Worm (Caenorhabditis elegans) whole organism, young adult: ENCODE measurements around the gene ZK402.2.

ENCODE experiments used
- B0261.1 ChIP-seq: sonication (generic microtip); optimal IDR thresholded peaks from 2 replicates; lab custom pipeline; 2016; ENCODE audit warnings: mild to moderate bottlenecking, missing genetic modification characterization, moderate library complexity, missing compliant biosample characterization
- B0336.3 ChIP-seq: fragments of 200-800 bp; sonication (Bioruptor generic); IDR thresholded peaks from 2 replicates; pipeline ENCODE4 v1.3.6; 2022; ENCODE audit warnings: missing genetic modification characterization, missing compliant biosample characterization
- F10E7.11 ChIP-seq: sonication (generic microtip); optimal IDR thresholded peaks from 2 replicates; lab custom pipeline; 2017; ENCODE audit warnings: mild to moderate bottlenecking, missing genetic modification characterization, moderate library complexity, missing compliant biosample characterization
- F22D6.2 ChIP-seq: sonication (generic microtip); optimal IDR thresholded peaks from 2 replicates; lab custom pipeline; 2016; ENCODE audit warnings: mild to moderate bottlenecking, missing genetic modification characterization, missing compliant biosample characterization
- F33H1.4 ChIP-seq: fragments of 200-800 bp; sonication (Bioruptor generic); IDR thresholded peaks from 2 replicates; pipeline ENCODE4 v1.3.6; 2022; ENCODE audit warnings: missing genetic modification reagents, missing genetic modification characterization, missing compliant biosample characterization
- F37B4.10 ChIP-seq: fragments of 200-800 bp; sonication (Bioruptor generic); IDR thresholded peaks from 2 replicates; pipeline ENCODE4 v1.3.6; 2022; ENCODE audit warnings: missing genetic modification characterization, missing compliant biosample characterization
- F39B2.1 ChIP-seq: fragments of 200-800 bp; sonication (Bioruptor generic); IDR thresholded peaks from 2 replicates; pipeline ENCODE4 v1.3.6; 2022; ENCODE audit warnings: missing genetic modification reagents, missing genetic modification characterization, missing compliant biosample characterization
- F57A8.1 ChIP-seq: fragments of 200-800 bp; sonication (Bioruptor generic); optimal IDR thresholded peaks from 2 replicates; lab custom pipeline; 2018; ENCODE audit warnings: mild to moderate bottlenecking, missing genetic modification characterization, moderate library complexity, missing compliant biosample characterization
- K11D2.4 ChIP-seq: fragments of 200-800 bp; sonication (Bioruptor generic); IDR thresholded peaks from 2 replicates; pipeline ENCODE4 v1.3.6; 2022; ENCODE audit warnings: missing genetic modification reagents, missing genetic modification characterization, missing compliant biosample characterization
- K12H6.12 ChIP-seq: fragments of 200-800 bp; sonication (Bioruptor generic); optimal IDR thresholded peaks from 2 replicates; lab custom pipeline; 2018; ENCODE audit warnings: mild to moderate bottlenecking, missing genetic modification characterization, missing compliant biosample characterization
- T07F8.4 ChIP-seq: sonication (generic microtip); optimal IDR thresholded peaks from 2 replicates; lab custom pipeline; 2016; ENCODE audit warnings: mild to moderate bottlenecking, missing genetic modification characterization, moderate library complexity, missing compliant biosample characterization
- T26A5.8 ChIP-seq: sonication (generic microtip); optimal IDR thresholded peaks from 2 replicates; lab custom pipeline; 2016; ENCODE audit warnings: missing genetic modification characterization, missing compliant biosample characterization
- Y53G8AR.9 ChIP-seq: fragments of 200-800 bp; sonication (Bioruptor generic); conservative IDR thresholded peaks from 2 replicates; pipeline ENCODE4 v1.3.6; 2022; ENCODE audit warnings: missing genetic modification reagents, missing genetic modification characterization, missing compliant biosample characterization
- athp-1 ChIP-seq: sonication (generic microtip); optimal IDR thresholded peaks from 2 replicates; lab custom pipeline; 2017; ENCODE audit warnings: mild to moderate bottlenecking, missing genetic modification characterization, missing compliant biosample characterization
- ceh-27 ChIP-seq: fragments of 200-800 bp; sonication (Bioruptor generic); optimal IDR thresholded peaks from 2 replicates; lab custom pipeline; 2018; ENCODE audit warnings: mild to moderate bottlenecking, missing genetic modification characterization, moderate library complexity, missing compliant biosample characterization
- dox-1 ChIP-seq: fragments of 200-800 bp; sonication (Bioruptor generic); IDR thresholded peaks from 2 replicates; pipeline ENCODE4 v1.3.6; 2022; ENCODE audit warnings: missing genetic modification reagents, missing genetic modification characterization, missing compliant biosample characterization
- egl-44 ChIP-seq: fragments of 200-800 bp; sonication (Bioruptor generic); IDR thresholded peaks from 2 replicates; pipeline ENCODE4 v1.3.6; 2022; ENCODE audit warnings: missing genetic modification reagents, missing genetic modification characterization, missing compliant biosample characterization
- egrh-3 ChIP-seq: fragments of 200-800 bp; sonication (Bioruptor generic); IDR thresholded peaks from 2 replicates; pipeline ENCODE4 v1.3.6; 2022; ENCODE audit warnings: missing genetic modification reagents, missing genetic modification characterization, missing compliant biosample characterization
- ets-4 ChIP-seq: fragments of 200-800 bp; sonication (Bioruptor generic); optimal IDR thresholded peaks from 2 replicates; lab custom pipeline; 2018; ENCODE audit warnings: mild to moderate bottlenecking, missing genetic modification characterization, missing compliant biosample characterization
- gei-17 ChIP-seq: fragments of 200-800 bp; sonication (Bioruptor generic); optimal IDR thresholded peaks from 2 replicates; lab custom pipeline; 2018; ENCODE audit warnings: mild to moderate bottlenecking, missing genetic modification characterization, missing compliant biosample characterization
- him-1 ChIP-seq: sonication (generic microtip); optimal IDR thresholded peaks from 2 replicates; lab custom pipeline; 2016; ENCODE audit warnings: missing genotype, missing genetic modification reagents, missing genetic modification characterization, missing compliant biosample characterization
- hlh-12 ChIP-seq: sonication (generic microtip); optimal IDR thresholded peaks from 2 replicates; lab custom pipeline; 2016; ENCODE audit warnings: missing genetic modification characterization, missing compliant biosample characterization
- hmg-20 ChIP-seq: fragments of 200-800 bp; sonication (Bioruptor generic); IDR thresholded peaks from 2 replicates; pipeline ENCODE4 v1.3.6; 2022; ENCODE audit warnings: missing genetic modification reagents, missing genetic modification characterization, missing compliant biosample characterization
- hsf-1 ChIP-seq: fragments of 200-800 bp; sonication (Bioruptor generic); IDR thresholded peaks from 2 replicates; pipeline ENCODE4 v1.3.6; 2022; ENCODE audit warnings: missing genetic modification reagents, missing genetic modification characterization, missing compliant biosample characterization
- lag-1 ChIP-seq: fragments of 200-800 bp; sonication (Bioruptor generic); IDR thresholded peaks from 2 replicates; pipeline ENCODE4 v1.3.6; 2022; ENCODE audit warnings: missing genetic modification reagents, missing genetic modification characterization, missing compliant biosample characterization
- let-607 ChIP-seq, 2 experiments: fragments of 200-800 bp in 1 of 2; sonication (Bioruptor generic) in 1 of 2; sonication (generic microtip) in 1 of 2; optimal IDR thresholded peaks; 2 replicates each; lab custom pipeline; 2016 to 2018; ENCODE audit warnings: mild to moderate bottlenecking in 2 of 2, missing compliant biosample characterization in 2 of 2, missing genetic modification characterization in 2 of 2, moderate library complexity in 2 of 2, missing genotype in 1 of 2
- lin-35 ChIP-seq, 3 experiments: fragments of 150-350 bp in 2 of 3; sonication (generic microtip) in 1 of 3; optimal IDR thresholded peaks; 2 replicates each; lab custom pipeline; 2014 to 2018; ENCODE audit warnings: missing biosample characterization in 3 of 3, missing genetic modification characterization in 3 of 3, missing genetic modification reagents in 3 of 3
- lin-54 ChIP-seq: fragments of 200-800 bp; sonication (Bioruptor generic); optimal IDR thresholded peaks from 2 replicates; lab custom pipeline; 2018; ENCODE audit warnings: mild to moderate bottlenecking, missing genetic modification characterization, missing compliant biosample characterization
- madf-10 ChIP-seq: sonication (generic microtip); optimal IDR thresholded peaks from 2 replicates; lab custom pipeline; 2016; ENCODE audit warnings: mild to moderate bottlenecking, missing genetic modification characterization, missing compliant biosample characterization
- madf-3 ChIP-seq: fragments of 200-800 bp; sonication (Bioruptor generic); IDR thresholded peaks from 2 replicates; pipeline ENCODE4 v1.3.6; 2022; ENCODE audit warnings: missing genetic modification reagents, missing genetic modification characterization, missing compliant biosample characterization
- madf-6 ChIP-seq: fragments of 200-800 bp; sonication (Bioruptor generic); IDR thresholded peaks from 2 replicates; pipeline ENCODE4 v1.3.6; 2022; ENCODE audit warnings: missing genetic modification reagents, missing genetic modification characterization, missing compliant biosample characterization
- madf-8 ChIP-seq: fragments of 200-800 bp; sonication (Bioruptor generic); conservative IDR thresholded peaks from 2 replicates; pipeline ENCODE4 v1.3.6; 2022; ENCODE audit warnings: missing genetic modification reagents, missing genetic modification characterization, missing compliant biosample characterization
- nfyb-1 ChIP-seq: fragments of 200-800 bp; sonication (Bioruptor generic); IDR thresholded peaks from 2 replicates; pipeline ENCODE4 v1.3.6; 2022; ENCODE audit warnings: missing genetic modification reagents, missing genetic modification characterization, missing compliant biosample characterization
- nhr-179 ChIP-seq: sonication (generic microtip); optimal IDR thresholded peaks from 2 replicates; lab custom pipeline; 2016; ENCODE audit warnings: mild to moderate bottlenecking, missing genetic modification characterization, missing compliant biosample characterization
- nhr-80 ChIP-seq: sonication (generic microtip); optimal IDR thresholded peaks from 2 replicates; lab custom pipeline; 2016; ENCODE audit warnings: missing genetic modification characterization, missing compliant biosample characterization
- nhr-90 ChIP-seq: sonication (generic microtip); optimal IDR thresholded peaks from 2 replicates; lab custom pipeline; 2016; ENCODE audit warnings: missing genotype, mild to moderate bottlenecking, missing genetic modification characterization, missing compliant biosample characterization
- rcor-1 ChIP-seq: fragments of 200-800 bp; sonication (Bioruptor generic); IDR thresholded peaks from 2 replicates; pipeline ENCODE4 v1.3.6; 2022; ENCODE audit warnings: missing genetic modification reagents, missing genetic modification characterization, missing compliant biosample characterization
- rec-8 ChIP-seq, 2 experiments: sonication (generic microtip); optimal IDR thresholded peaks; 2 replicates each; lab custom pipeline; 2016; ENCODE audit warnings: mild to moderate bottlenecking in 2 of 2, missing genetic modification characterization in 2 of 2, missing genetic modification reagents in 2 of 2, missing genotype in 2 of 2, missing biosample characterization in 1 of 2, missing compliant biosample characterization in 1 of 2, moderate library complexity in 1 of 2
- repo-1 ChIP-seq: sonication (generic microtip); optimal IDR thresholded peaks from 2 replicates; lab custom pipeline; 2017; ENCODE audit warnings: mild to moderate bottlenecking, missing genetic modification characterization, missing compliant biosample characterization
- snpc-3.4 ChIP-seq: sonication (generic microtip); optimal IDR thresholded peaks from 2 replicates; lab custom pipeline; 2017; ENCODE audit warnings: missing genetic modification characterization, mild to moderate bottlenecking, missing compliant biosample characterization, antibody characterized with exemption, moderate library complexity, missing genotype, missing genetic modification reagents
- snpc-4 ChIP-seq, 5 experiments: fragments of 150-350 bp in 1 of 5; sonication (generic microtip) in 4 of 5; optimal IDR thresholded peaks; 2 replicates each; lab custom pipeline; 2014 to 2018; ENCODE audit warnings: missing genetic modification characterization in 5 of 5, missing biosample characterization in 3 of 5, antibody characterized with exemption in 2 of 5, mild to moderate bottlenecking in 2 of 5, missing compliant biosample characterization in 2 of 5, missing genotype in 2 of 5, moderate library complexity in 2 of 5, missing genetic modification reagents in 1 of 5
- somi-1 ChIP-seq: fragments of 200-800 bp; sonication (Bioruptor generic); optimal IDR thresholded peaks from 2 replicates; lab custom pipeline; 2018; ENCODE audit warnings: mild to moderate bottlenecking, missing genetic modification characterization, missing compliant biosample characterization
- tbp1 ChIP-seq: fragments of 200-800 bp; sonication (Bioruptor generic); optimal IDR thresholded peaks from 2 replicates; lab custom pipeline; 2018; ENCODE audit warnings: mild to moderate bottlenecking, missing genetic modification characterization, missing compliant biosample characterization
- tlf-1 ChIP-seq: fragments of 200-800 bp; sonication (Bioruptor generic); optimal IDR thresholded peaks from 2 replicates; lab custom pipeline; 2018; ENCODE audit warnings: mild to moderate bottlenecking, missing genetic modification characterization, missing compliant biosample characterization
- ztf-18 ChIP-seq: sonication (generic microtip); optimal IDR thresholded peaks from 2 replicates; lab custom pipeline; 2016; ENCODE audit warnings: missing genotype, mild to moderate bottlenecking, missing genetic modification characterization, missing compliant biosample characterization
- ztf-3 ChIP-seq: fragments of 200-800 bp; sonication (Bioruptor generic); optimal IDR thresholded peaks from 2 replicates; lab custom pipeline; 2018; ENCODE audit warnings: mild to moderate bottlenecking, missing genetic modification characterization, missing compliant biosample characterization
- ztf-6 ChIP-seq: fragments of 200-800 bp; sonication (Bioruptor generic); IDR thresholded peaks from 2 replicates; pipeline ENCODE4 v1.3.6; 2022; ENCODE audit warnings: missing genetic modification reagents, missing genetic modification characterization, missing compliant biosample characterization

The ZK402.2 gene

DNA sequence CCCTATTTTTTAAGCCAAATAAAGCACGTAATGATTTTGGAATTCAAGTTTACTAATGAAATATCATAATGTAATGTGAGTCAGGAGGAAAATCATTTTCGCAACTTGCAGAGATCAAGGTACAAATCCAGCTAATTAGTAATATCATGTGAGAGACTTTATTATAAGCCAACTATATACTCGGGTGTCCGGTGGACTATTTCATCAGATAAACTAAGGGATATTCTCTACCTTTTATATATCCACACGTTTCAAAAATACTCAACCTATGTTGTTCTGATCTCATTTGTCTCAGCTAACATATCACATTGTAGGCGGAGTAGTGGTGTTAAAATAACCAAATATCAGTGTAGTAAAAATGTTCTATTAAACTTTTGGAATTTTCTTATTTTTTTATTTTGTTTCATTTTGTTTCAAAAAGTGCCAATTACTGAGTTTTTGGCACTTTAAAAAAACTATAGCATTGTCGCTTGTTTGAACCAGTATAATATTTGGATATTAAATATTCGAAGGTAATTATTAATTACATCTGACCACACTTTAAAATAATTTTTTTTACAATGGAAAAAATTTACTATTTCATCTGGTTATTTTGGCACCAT is 14.1 kb upstream of the ZK402.2 start (continued):
- TF ChIP-seq tbp1 (peak; percentile 70), lag-1 (GFP tag; lab: Robert Waterston, UW) (0 out of 2 replicates have a peak, but pooled peaks have one; percentile 30), snpc-4 (GFP tag; optimal IDR thresholded peaks at IDR 0.05; lab: Kevin White, UChicago) (no peak), snpc-4 (tag; optimal IDR thresholded peaks at IDR 0.05; lab: Kevin White, UChicago) (peak; percentile 41 to 81 (median 69)), hsf-1 (GFP tag; lab: Robert Waterston, UW) (no peak), B0336.3 (peak; percentile 95), madf-3 (GFP tag; lab: Robert Waterston, UW) (no peak), lin-35 (GFP tag; optimal IDR thresholded peaks at IDR 0.05; lab: Kevin White, UChicago) (peak in 2 of 3 experiments; percentile 48 to 95), ztf-6 (GFP tag; lab: Robert Waterston, UW) (no peak), madf-6 (GFP tag; lab: Robert Waterston, UW) (no peak), ztf-3 (GFP tag; lab: Kevin White, UChicago) (peak; percentile 85), nhr-179 (peak; percentile 25), nfyb-1 (GFP tag; lab: Robert Waterston, UW) (peak; percentile 93), dox-1 (GFP tag; lab: Robert Waterston, UW) (peak; percentile 90), hlh-12 (tag; lab: Kevin White, UChicago) (no peak), rcor-1 (GFP tag; lab: Robert Waterston, UW) (peak; percentile 90), nhr-80 (tag; lab: Kevin White, UChicago) (peak; percentile 66), snpc-3.4 (tag; lab: Kevin White, UChicago) (peak; percentile 3), him-1 (no peak), K11D2.4 (GFP tag; lab: Robert Waterston, UW) (peak; percentile 96), rec-8 (tag; optimal IDR thresholded peaks at IDR 0.05; lab: Kevin White, UChicago) (peak in 1 of 2 experiments; percentile 43), ztf-18 (tag; lab: Kevin White, UChicago) (peak; percentile 7), F10E7.11 (peak; percentile 71), hmg-20 (GFP tag; lab: Robert Waterston, UW) (peak; percentile 90), madf-8 (GFP tag; lab: Robert Waterston, UW) (no peak), F57A8.1 (GFP tag; lab: Kevin White, UChicago) (no peak), nhr-90 (tag; lab: Kevin White, UChicago) (no peak), Y53G8AR.9 (GFP tag; lab: Robert Waterston, UW) (peak; percentile 90), B0261.1 (tag; lab: Kevin White, UChicago) (peak; percentile 47), athp-1 (tag; lab: Kevin White, UChicago) (no peak), lin-54 (GFP tag; lab: Kevin White, UChicago) (peak; percentile 74), F33H1.4 (no peak), tlf-1 (peak; percentile 92), F37B4.10 (GFP tag; lab: Robert Waterston, UW) (0 out of 2 replicates have a peak, but pooled peaks have one; percentile 84), egrh-3 (GFP tag; lab: Robert Waterston, UW) (no peak), T07F8.4 (tag; lab: Kevin White, UChicago) (peak; percentile 68), repo-1 (tag; lab: Kevin White, UChicago) (peak; percentile 94), somi-1 (GFP tag; lab: Kevin White, UChicago) (peak; percentile 66), gei-17 (peak; percentile 96), F39B2.1 (GFP tag; lab: Robert Waterston, UW) (no peak), K12H6.12 (tag; lab: Kevin White, UChicago) (peak; percentile 74), F22D6.2 (tag; lab: Kevin White, UChicago) (peak; percentile 92), egl-44 (GFP tag; lab: Robert Waterston, UW) (0 out of 2 replicates have a peak, but pooled peaks have one; percentile 51), T26A5.8 (tag; lab: Kevin White, UChicago) (no peak), ceh-27 (GFP tag; lab: Kevin White, UChicago) (peak; percentile 95), madf-10 (tag; lab: Kevin White, UChicago) (peak; percentile 91), ets-4 (GFP tag; lab: Kevin White, UChicago) (peak; percentile 27), let-607 (tag; optimal IDR thresholded peaks at IDR 0.05; lab: Kevin White, UChicago) (peak in 1 of 2 experiments; percentile 88)
